Fruit fly (Drosophila melanogaster) whole organism, pupa: Measurements from ENCODE around the gene Ent3.

Experiments
- CG15710 ChIP-seq: fragments of 200-800 bp; sonication (Bioruptor generic); optimal IDR thresholded peaks from 2 replicates; lab custom pipeline; 2018; ENCODE audit warnings: missing biosample characterization, mild to moderate bottlenecking, missing genetic modification characterization, moderate library complexity
- CG17806 ChIP-seq: fragments of 200-800 bp; sonication (Bioruptor generic); optimal IDR thresholded peaks from 2 replicates; lab custom pipeline; 2018; ENCODE audit warnings: missing biosample characterization, mild to moderate bottlenecking, missing genetic modification characterization, moderate library complexity
- CG32121 ChIP-seq: fragments of 200-800 bp; sonication (Bioruptor generic); IDR thresholded peaks from 2 replicates; pipeline ENCODE4 v1.3.6; 2022; ENCODE audit warnings: missing biosample characterization, missing genetic modification characterization
- CG8159 ChIP-seq: fragments of 200-800 bp; sonication (Bioruptor generic); optimal IDR thresholded peaks from 3 replicates; lab custom pipeline; 2018; ENCODE audit warnings: missing biosample characterization, mild to moderate bottlenecking, missing genetic modification characterization, moderate library complexity
- CG8301 ChIP-seq: fragments of 200-800 bp; sonication (Bioruptor generic); optimal IDR thresholded peaks from 2 replicates; lab custom pipeline; 2018; ENCODE audit warnings: missing biosample characterization, mild to moderate bottlenecking, missing genetic modification characterization
- D1 ChIP-seq: fragments of 200-800 bp; sonication (Bioruptor generic); optimal IDR thresholded peaks from 2 replicates; lab custom pipeline; 2018; ENCODE audit warnings: missing biosample characterization, mild to moderate bottlenecking, missing genetic modification characterization, moderate library complexity
- Pif1A ChIP-seq: fragments of 200-800 bp; sonication (Bioruptor generic); optimal IDR thresholded peaks from 3 replicates; lab custom pipeline; 2016; ENCODE audit warnings: missing biosample characterization, missing genetic modification characterization
- Pif1B ChIP-seq: fragments of 200-800 bp; sonication (Bioruptor generic); optimal IDR thresholded peaks from 3 replicates; lab custom pipeline; 2016; ENCODE audit warnings: missing biosample characterization, missing genetic modification characterization
- fd96Ca ChIP-seq: fragments of 200-800 bp; sonication (Bioruptor generic); IDR thresholded peaks from 3 replicates; pipeline ENCODE4 v1.3.6; 2022; ENCODE audit warnings: missing biosample characterization, missing genetic modification characterization
- rn ChIP-seq: fragments of 200-800 bp; sonication (Bioruptor generic); IDR thresholded peaks from 2 replicates; pipeline ENCODE4 v1.3.6; 2022; ENCODE audit warnings: missing biosample characterization, missing genetic modification characterization

DNA sequence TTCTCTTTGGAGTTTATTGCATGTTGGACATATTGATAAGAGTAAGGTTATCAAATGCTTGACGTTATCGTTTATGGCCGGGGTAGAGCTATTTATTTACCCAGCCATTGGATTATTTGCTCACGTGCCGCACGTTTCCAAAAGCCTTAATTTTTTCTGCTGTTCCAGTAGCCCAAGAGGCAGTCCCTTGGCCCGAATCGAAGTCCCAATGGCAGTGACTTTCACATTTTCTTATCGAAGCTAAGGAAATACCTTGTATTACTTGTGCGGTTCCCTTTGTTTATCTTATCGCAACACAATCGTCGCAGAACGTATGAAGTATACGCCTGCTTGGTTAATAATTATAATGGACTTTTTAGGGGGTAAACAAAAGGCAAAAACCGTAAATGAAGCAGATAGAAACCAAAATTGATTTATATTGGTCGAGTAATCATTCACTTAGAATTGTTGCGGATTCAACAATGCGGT, 35.9 kb downstream of the Ent3 start, which contains the start of gene CG43894:
- TF ChIP-seq Pif1B (GFP tag; lab: Kevin White, UChicago): no peak
- no peak for TF ChIP-seq rn (GFP tag; lab: Robert Waterston, UW)
- TF ChIP-seq CG8301 (tag; lab: Kevin White, UChicago): no peak
- no peak for TF ChIP-seq CG32121
- no peak for TF ChIP-seq CG17806 (tag; lab: Kevin White, UChicago)
- TF ChIP-seq D1 (tag; lab: Kevin White, UChicago): no peak
- TF ChIP-seq fd96Ca: no peak
- TF ChIP-seq CG15710 (tag; lab: Kevin White, UChicago): no peak
- TF ChIP-seq Pif1A (GFP tag; lab: Kevin White, UChicago): no peak
- TF ChIP-seq CG8159 (tag; lab: Kevin White, UChicago): no peak
